Fruit fly (Drosophila melanogaster) whole organism, embryonic: ENCODE measurements around the gene REG.

ENCODE experiments used
- Awh ChIP-seq: fragments of 200-800 bp; sonication (Bioruptor generic); IDR thresholded peaks from 2 replicates; pipeline ENCODE4, ENCODE4 v1.3.6; 2022; ENCODE audit warnings: missing biosample characterization, missing genetic modification characterization
- CG10267 ChIP-seq: fragments of 200-800 bp; sonication (Bioruptor generic); optimal IDR thresholded peaks from 2 replicates; lab custom pipeline; 2018; ENCODE audit warnings: missing biosample characterization, mild to moderate bottlenecking, missing genetic modification characterization, moderate library complexity
- CG10366 ChIP-seq: fragments of 200-800 bp; sonication (Bioruptor generic); IDR thresholded peaks from 2 replicates; pipeline ENCODE4 v1.3.6; 2022; ENCODE audit warnings: missing biosample characterization, missing genetic modification characterization
- CG11504 ChIP-seq: fragments of 200-800 bp; sonication (Bioruptor generic); optimal IDR thresholded peaks from 3 replicates; lab custom pipeline; 2019; ENCODE audit warnings: missing biosample characterization, mild to moderate bottlenecking, missing genetic modification characterization, moderate library complexity
- CG12391 ChIP-seq: fragments of 200-800 bp; sonication (Bioruptor generic); optimal IDR thresholded peaks from 3 replicates; lab custom pipeline; 2018; ENCODE audit warnings: missing biosample characterization, mild to moderate bottlenecking, missing genetic modification characterization, moderate library complexity
- CG14667 ChIP-seq: fragments of 200-800 bp; sonication (Bioruptor generic); IDR thresholded peaks from 2 replicates; pipeline ENCODE4 v1.3.6; 2022; ENCODE audit warnings: missing biosample characterization, missing genetic modification characterization
- CG1603 ChIP-seq: fragments of 200-800 bp; sonication (Bioruptor generic); optimal IDR thresholded peaks from 2 replicates; lab custom pipeline; 2019; ENCODE audit warnings: missing biosample characterization, mild to moderate bottlenecking, missing genetic modification characterization, moderate library complexity
- CG16813 ChIP-seq: fragments of 200-800 bp; sonication (Bioruptor generic); IDR thresholded peaks from 3 replicates; pipeline ENCODE4 v1.3.6; 2022; ENCODE audit warnings: missing biosample characterization, missing genetic modification characterization; ENCODE audit not compliant: partially characterized antibody
- CG17359 ChIP-seq: fragments of 200-800 bp; sonication (Bioruptor generic); optimal IDR thresholded peaks from 3 replicates; lab custom pipeline; 2018; ENCODE audit warnings: missing biosample characterization, mild to moderate bottlenecking, missing genetic modification characterization, moderate library complexity
- CG17361 ChIP-seq: fragments of 200-800 bp; sonication (Bioruptor generic); IDR thresholded peaks from 3 replicates; pipeline ENCODE4 v1.3.6; 2022; ENCODE audit warnings: missing biosample characterization, missing genetic modification characterization
- CG2712 ChIP-seq: fragments of 200-800 bp; optimal IDR thresholded peaks from 3 replicates; lab custom pipeline; 2019; ENCODE audit warnings: missing biosample characterization, mild to moderate bottlenecking, missing genetic modification characterization, moderate library complexity
- CG32772 ChIP-seq: fragments of 200-800 bp; sonication (Bioruptor generic); IDR thresholded peaks from 2 replicates; pipeline ENCODE4 v1.3.6; 2022; ENCODE audit warnings: missing biosample characterization, missing genetic modification characterization
- CG6689 ChIP-seq: fragments of 200-800 bp; sonication (Bioruptor generic); IDR thresholded peaks from 2 replicates; pipeline ENCODE4 v1.3.6; 2022; ENCODE audit warnings: missing biosample characterization, missing genetic modification characterization
- CG7839 ChIP-seq: fragments of 200-800 bp; sonication (Bioruptor generic); optimal IDR thresholded peaks from 3 replicates; lab custom pipeline; 2018; ENCODE audit warnings: missing biosample characterization, mild to moderate bottlenecking, missing genetic modification characterization, moderate library complexity
- Drgx ChIP-seq: fragments of 200-800 bp; sonication (Bioruptor generic); IDR thresholded peaks from 2 replicates; pipeline ENCODE4 v1.3.6; 2022; ENCODE audit warnings: missing biosample characterization, missing genetic modification characterization
- H2.0 ChIP-seq: fragments of 200-800 bp; sonication (Bioruptor generic); IDR thresholded peaks from 2 replicates; pipeline ENCODE4 v1.3.6; 2022; ENCODE audit warnings: missing biosample characterization, missing genetic modification characterization
- HLH3B ChIP-seq: fragments of 200-800 bp; sonication (Bioruptor generic); IDR thresholded peaks from 2 replicates; pipeline ENCODE4 v1.3.6; 2022; ENCODE audit warnings: missing biosample characterization, missing genetic modification characterization
- Hr51 ChIP-seq, 2 experiments: fragments of 200-800 bp; sonication (Bioruptor generic); optimal IDR thresholded peaks; 2 replicates in 1 of 2; 3 replicates in 1 of 2; lab custom pipeline; 2016 to 2018; ENCODE audit warnings: missing biosample characterization in 2 of 2, missing genetic modification characterization in 2 of 2, mild to moderate bottlenecking in 1 of 2, moderate library complexity in 1 of 2
- Oli ChIP-seq: fragments of 200-800 bp; sonication (Bioruptor generic); optimal IDR thresholded peaks from 2 replicates; lab custom pipeline; 2018; ENCODE audit warnings: missing biosample characterization, mild to moderate bottlenecking, missing genetic modification characterization, moderate library complexity
- Ptx1 ChIP-seq: fragments of 200-800 bp; sonication (Bioruptor generic); IDR thresholded peaks from 2 replicates; pipeline ENCODE4 v1.3.6; 2022; ENCODE audit warnings: missing biosample characterization, missing genetic modification characterization
- Sox102F ChIP-seq: fragments of 200-800 bp; sonication (Bioruptor generic); optimal IDR thresholded peaks from 2 replicates; lab custom pipeline; 2018; ENCODE audit warnings: missing biosample characterization, mild to moderate bottlenecking, missing genetic modification characterization, moderate library complexity
- bsh ChIP-seq, 2 experiments: fragments of 200-800 bp; sonication (Bioruptor generic); optimal IDR thresholded peaks; 2 replicates each; lab custom pipeline; 2017 to 2018; ENCODE audit warnings: mild to moderate bottlenecking in 2 of 2, missing biosample characterization in 2 of 2, missing genetic modification characterization in 2 of 2, moderate library complexity in 1 of 2
- chif ChIP-seq, 2 experiments: fragments of 200-800 bp; sonication (Bioruptor generic); optimal IDR thresholded peaks; 3 replicates each; lab custom pipeline; 2016; ENCODE audit warnings: missing biosample characterization in 2 of 2, missing genetic modification characterization in 2 of 2
- ci ChIP-seq: fragments of 200-800 bp; sonication (Bioruptor generic); IDR thresholded peaks from 3 replicates; pipeline ENCODE4 v1.3.6; 2022; ENCODE audit warnings: missing biosample characterization, missing genetic modification characterization
- danr ChIP-seq: fragments of 200-800 bp; sonication (Bioruptor generic); IDR thresholded peaks from 2 replicates; pipeline ENCODE4 v1.3.6; 2022; ENCODE audit warnings: missing biosample characterization, missing genetic modification characterization
- dmrt99B ChIP-seq: fragments of 200-800 bp; sonication (Bioruptor generic); optimal IDR thresholded peaks from 2 replicates; lab custom pipeline; 2018; ENCODE audit warnings: missing biosample characterization, mild to moderate bottlenecking, missing genetic modification characterization, moderate library complexity
- dysf ChIP-seq: fragments of 200-800 bp; sonication (Bioruptor generic); IDR thresholded peaks from 3 replicates; pipeline ENCODE4 v1.3.6; 2022; ENCODE audit warnings: missing biosample characterization, missing genetic modification characterization
- fd96Cb ChIP-seq: fragments of 200-800 bp; sonication (Bioruptor generic); optimal IDR thresholded peaks from 2 replicates; lab custom pipeline; 2018; ENCODE audit warnings: missing biosample characterization, mild to moderate bottlenecking, missing genetic modification characterization, moderate library complexity
- gem ChIP-seq: fragments of 200-800 bp; sonication (Bioruptor generic); optimal IDR thresholded peaks from 2 replicates; lab custom pipeline; 2019; ENCODE audit warnings: missing biosample characterization, mild to moderate bottlenecking, missing genetic modification characterization, moderate library complexity
- ind ChIP-seq: fragments of 200-800 bp; sonication (Bioruptor generic); optimal IDR thresholded peaks from 3 replicates; lab custom pipeline; 2016; ENCODE audit warnings: missing biosample characterization, missing genetic modification characterization
- lov ChIP-seq, 2 experiments: fragments of 200-800 bp in 1 of 2; fragments of >200 bp in 1 of 2; sonication (Bioruptor generic) in 1 of 2; IDR thresholded peaks in 1 of 2; optimal IDR thresholded peaks in 1 of 2; 2 replicates in 1 of 2; 3 replicates in 1 of 2; pipeline versions ENCODE4 v1.3.6 to Lab custom; 2017 to 2022; ENCODE audit warnings: missing biosample characterization in 1 of 2, missing genetic modification characterization in 1 of 2
- luna ChIP-seq: fragments of 200-800 bp; sonication (Bioruptor generic); optimal IDR thresholded peaks from 2 replicates; lab custom pipeline; 2016; ENCODE audit warnings: missing biosample characterization, missing genetic modification characterization
- pan ChIP-seq, 4 experiments: fragments of >200 bp in 3 of 4; fragments of 200-800 bp in 1 of 4; sonication (Bioruptor generic) in 1 of 4; optimal IDR thresholded peaks in 3 of 4; IDR thresholded peaks in 1 of 4; 2 replicates each; pipeline versions ENCODE4 v1.3.6 to Lab custom; 2017 to 2022; ENCODE audit warnings: missing biosample characterization in 2 of 4, missing genetic modification characterization in 2 of 4, mixed read lengths in 1 of 4
- phol ChIP-seq: fragments of 200-800 bp; sonication (Bioruptor generic); optimal IDR thresholded peaks from 3 replicates; lab custom pipeline; 2018; ENCODE audit warnings: missing biosample characterization, mild to moderate bottlenecking, missing genetic modification characterization, moderate library complexity
- prd ChIP-seq, 3 experiments: fragments of >200 bp in 2 of 3; fragments of 200-800 bp in 1 of 3; sonication (Bioruptor generic) in 1 of 3; optimal IDR thresholded peaks in 2 of 3; IDR thresholded peaks in 1 of 3; 2 replicates in 2 of 3; 3 replicates in 1 of 3; pipeline versions ENCODE4 v1.3.6 to Lab custom; 2017 to 2022; ENCODE audit warnings: missing biosample characterization in 1 of 3, missing genetic modification characterization in 1 of 3
- row ChIP-seq: fragments of 200-800 bp; sonication (Bioruptor generic); IDR thresholded peaks from 3 replicates; pipeline ENCODE4 v1.3.6; 2022; ENCODE audit warnings: missing biosample characterization, missing genetic modification characterization
- shn ChIP-seq: fragments of 200-800 bp; sonication (Bioruptor generic); optimal IDR thresholded peaks from 3 replicates; lab custom pipeline; 2016; ENCODE audit warnings: missing biosample characterization, missing genetic modification characterization
- sisA ChIP-seq: fragments of 200-800 bp; sonication (Bioruptor generic); IDR thresholded peaks from 2 replicates; pipeline ENCODE4 v1.3.6; 2022; ENCODE audit warnings: missing biosample characterization, missing genetic modification characterization
- sr ChIP-seq: fragments of 200-800 bp; sonication (Bioruptor generic); IDR thresholded peaks from 3 replicates; pipeline ENCODE4 v1.3.6; 2022; ENCODE audit warnings: missing biosample characterization, missing genetic modification characterization
- stc ChIP-seq: fragments of 200-800 bp; sonication (Bioruptor generic); IDR thresholded peaks from 2 replicates; pipeline ENCODE4 v1.3.6; 2022; ENCODE audit warnings: missing biosample characterization, missing genetic modification characterization
- zfh1 ChIP-seq: fragments of 200-800 bp; sonication (Bioruptor generic); IDR thresholded peaks from 3 replicates; pipeline ENCODE4 v1.3.6; 2022; ENCODE audit warnings: missing biosample characterization, missing genetic modification characterization

Gene REG

dm6 chrX:13244462-13244861 lies 32.3 kb downstream of the REG start:
- TF ChIP-seq Oli (tag; lab: Kevin White, UChicago) (peak; percentile 21), gem (tag; lab: Kevin White, UChicago) (peak; percentile 42), HLH3B (GFP tag; lab: Robert Waterston, UW) (peak; percentile 49; the same call in 1 of the 2 replicates), Hr51 (GFP tag; optimal IDR thresholded peaks at IDR 0.05; lab: Kevin White, UChicago) (peak in 1 of 2 experiments; percentile 56), CG14667 (GFP tag; lab: Robert Waterston, UW) (peak; percentile 18; the same call in 1 of the 2 replicates), fd96Cb (tag; lab: Kevin White, UChicago) (peak; percentile 19), ci (peak; percentile 47; the same call in 1 of the 3 replicates), CG11504 (tag; lab: Kevin White, UChicago) (peak; percentile 39), prd (optimal IDR thresholded peaks at IDR 0.05; lab: Kevin White, UChicago) (no peak), prd (GFP tag; IDR thresholded peaks at IDR 0.05; lab: Robert Waterston, UW) (peak; percentile 8; the same call in 1 of the 3 replicates), Drgx (peak; percentile 60; the same call in 1 of the 2 replicates), CG17361 (0 out of 3 replicates have a peak, but pooled peaks have one; percentile 20), dmrt99B (tag; lab: Kevin White, UChicago) (peak; percentile 56), dysf (peak; percentile 6; the same call in 1 of the 3 replicates), CG12391 (tag; lab: Kevin White, UChicago) (peak; percentile 15), ind (GFP tag; lab: Kevin White, UChicago) (no peak), zfh1 (GFP tag; lab: Robert Waterston, UW) (peak; percentile 41; the same call in 1 of the 3 replicates), stc (GFP tag; lab: Robert Waterston, UW) (peak; percentile 42; the same call in 1 of the 2 replicates), danr (GFP tag; lab: Robert Waterston, UW) (no peak), sisA (GFP tag; lab: Robert Waterston, UW) (peak; percentile 54; the same call in 1 of the 2 replicates), Ptx1 (peak; percentile 35; the same call in 1 of the 2 replicates), lov (optimal IDR thresholded peaks at IDR 0.05; lab: Kevin White, UChicago) (no peak), lov (GFP tag; IDR thresholded peaks at IDR 0.05; lab: Robert Waterston, UW) (no peak), phol (tag; lab: Kevin White, UChicago) (peak; percentile 25), pan (optimal IDR thresholded peaks at IDR 0.05; lab: Kevin White, UChicago) (no peak), pan (GFP tag; optimal IDR thresholded peaks at IDR 0.05 in 1 of 2, IDR thresholded peaks at IDR 0.05 in 1 of 2) (peak in 1 of 2 experiments; percentile 25), CG10267 (no peak), CG7839 (tag; lab: Kevin White, UChicago) (no peak), H2.0 (GFP tag; lab: Robert Waterston, UW) (0 out of 2 replicates have a peak, but pooled peaks have one; percentile 25), CG6689 (GFP tag; lab: Robert Waterston, UW) (peak; percentile 31; the same call in 1 of the 2 replicates), Awh (GFP tag; lab: Robert Waterston, UW) (0 out of 2 replicates have a peak, but pooled peaks have one; percentile 22), CG2712 (peak; percentile 20), shn (GFP tag; lab: Kevin White, UChicago) (no peak), row (peak; percentile 37; the same call in 1 of the 3 replicates), luna (GFP tag; lab: Kevin White, UChicago) (no peak), CG16813 (GFP tag; lab: Robert Waterston, UW) (no peak), CG32772 (GFP tag; lab: Robert Waterston, UW) (peak; percentile 7; the same call in 1 of the 2 replicates), bsh (GFP tag; optimal IDR thresholded peaks at IDR 0.05; lab: Kevin White, UChicago) (peak; percentile 11 to 38), chif (GFP tag; optimal IDR thresholded peaks at IDR 0.05; lab: Kevin White, UChicago) (peak in 1 of 2 experiments; percentile 4), sr (GFP tag; lab: Robert Waterston, UW) (0 out of 3 replicates have a peak, but pooled peaks have one; percentile 23), Sox102F (GFP tag; lab: Kevin White, UChicago) (peak; percentile 62), CG10366 (GFP tag; lab: Robert Waterston, UW) (peak; percentile 15; the same call in 1 of the 2 replicates), CG1603 (tag; lab: Kevin White, UChicago) (peak; percentile 49), CG17359 (tag; lab: Kevin White, UChicago) (peak; percentile 43)
